Fruit fly (Drosophila melanogaster) whole organism: ENCODE measurements around the gene scny.

Source experiments
- CG8478 ChIP-seq: fragments of >200 bp; optimal IDR thresholded peaks from 2 replicates; lab custom pipeline; 2018; ENCODE audit warnings: inconsistent platforms
- Dll ChIP-seq: fragments of >200 bp; optimal IDR thresholded peaks from 2 replicates; lab custom pipeline; 2017
- EcR ChIP-seq, 2 experiments: fragments of >200 bp; optimal IDR thresholded peaks; 2 replicates each; lab custom pipeline; 2017; ENCODE audit warnings: missing biosample characterization in 2 of 2, missing genetic modification characterization in 2 of 2, missing genetic modification reagents in 2 of 2
- pan ChIP-seq: fragments of >200 bp; optimal IDR thresholded peaks from 2 replicates; lab custom pipeline; 2017
- psq ChIP-seq: fragments of >200 bp; optimal IDR thresholded peaks from 2 replicates; lab custom pipeline; 2017
- usp ChIP-seq: fragments of >200 bp; optimal IDR thresholded peaks from 2 replicates; lab custom pipeline; 2017; ENCODE audit warnings: missing biosample characterization, missing genetic modification characterization, mixed read lengths

dm6 chr3L:5770113-5770798 is 1.5 kb downstream of the scny start:
- TF ChIP-seq EcR (GFP tag; optimal IDR thresholded peaks at IDR 0.05; lab: Kevin White, UChicago) (no peak), psq (lab: Kevin White, UChicago) (peak; percentile 25), usp (GFP tag; lab: Kevin White, UChicago) (no peak), Dll (no peak), CG8478 (lab: Kevin White, UChicago) (no peak), pan (lab: Kevin White, UChicago) (no peak)
